Worm (Caenorhabditis elegans) whole organism, late embryonic: Measurements from ENCODE around the gene msi-1.

Experiments
- C08G9.2 ChIP-seq: sonication (generic microtip); optimal IDR thresholded peaks from 2 replicates; lab custom pipeline; 2016; ENCODE audit warnings: mild to moderate bottlenecking, missing genetic modification characterization, moderate library complexity, missing compliant biosample characterization
- T23F11.4 ChIP-seq: fragments of 200-800 bp; sonication (Bioruptor generic); optimal IDR thresholded peaks from 2 replicates; lab custom pipeline; 2018; ENCODE audit warnings: mild to moderate bottlenecking, missing genetic modification characterization, missing compliant biosample characterization
- ahr-1 ChIP-seq: sonication (generic microtip); optimal IDR thresholded peaks from 2 replicates; lab custom pipeline; 2016; ENCODE audit warnings: missing genetic modification characterization, missing compliant biosample characterization
- ama-1 ChIP-seq: fragments of 150-350 bp; optimal IDR thresholded peaks from 2 replicates; lab custom pipeline; 2014
- ceh-14 ChIP-seq: sonication (generic microtip); optimal IDR thresholded peaks from 2 replicates; lab custom pipeline; 2016; ENCODE audit warnings: missing genotype, missing genetic modification characterization, missing compliant biosample characterization
- ceh-24 ChIP-seq: sonication (generic microtip); optimal IDR thresholded peaks from 2 replicates; lab custom pipeline; 2016; ENCODE audit warnings: mild to moderate bottlenecking, missing genetic modification characterization, missing compliant biosample characterization
- ceh-31 ChIP-seq: sonication (generic microtip); optimal IDR thresholded peaks from 2 replicates; lab custom pipeline; 2016; ENCODE audit warnings: missing genetic modification characterization, missing compliant biosample characterization
- ceh-34 ChIP-seq: sonication (generic microtip); optimal IDR thresholded peaks from 2 replicates; lab custom pipeline; 2016; ENCODE audit warnings: mild to moderate bottlenecking, missing genetic modification characterization, missing compliant biosample characterization
- ceh-45 ChIP-seq: fragments of 200-800 bp; sonication (Bioruptor generic); IDR thresholded peaks from 2 replicates; pipeline ENCODE4 v1.3.6; 2022; ENCODE audit warnings: missing genetic modification reagents, missing genetic modification characterization, missing compliant biosample characterization
- ceh-6 ChIP-seq: fragments of 200-800 bp; sonication (Bioruptor generic); optimal IDR thresholded peaks from 2 replicates; lab custom pipeline; 2018; ENCODE audit warnings: mild to moderate bottlenecking, missing genetic modification characterization, missing compliant biosample characterization
- ceh-9 ChIP-seq: sonication (generic microtip); optimal IDR thresholded peaks from 2 replicates; lab custom pipeline; 2016; ENCODE audit warnings: mild to moderate bottlenecking, missing genetic modification characterization, inconsistent platforms, missing compliant biosample characterization
- che-1 ChIP-seq: sonication (generic microtip); optimal IDR thresholded peaks from 2 replicates; lab custom pipeline; 2016; ENCODE audit warnings: mild to moderate bottlenecking, missing genetic modification characterization, missing compliant biosample characterization
- elt-2 ChIP-seq: sonication (generic microtip); optimal IDR thresholded peaks from 2 replicates; lab custom pipeline; 2016; ENCODE audit warnings: missing genetic modification reagents, missing genetic modification characterization, missing compliant biosample characterization
- ets-4 ChIP-seq: sonication (generic microtip); optimal IDR thresholded peaks from 2 replicates; lab custom pipeline; 2016; ENCODE audit warnings: missing genetic modification characterization, missing compliant biosample characterization
- eyg-1 ChIP-seq: sonication (generic microtip); optimal IDR thresholded peaks from 2 replicates; lab custom pipeline; 2016; ENCODE audit warnings: missing genotype, missing genetic modification characterization, missing compliant biosample characterization
- fax-1 ChIP-seq: sonication (generic microtip); optimal IDR thresholded peaks from 2 replicates; lab custom pipeline; 2016; ENCODE audit warnings: missing genotype, missing genetic modification characterization, missing compliant biosample characterization
- gmeb-2 ChIP-seq: sonication (generic microtip); optimal IDR thresholded peaks from 2 replicates; lab custom pipeline; 2016; ENCODE audit warnings: missing genetic modification characterization, inconsistent platforms, missing compliant biosample characterization
- hlh-15 ChIP-seq: sonication (generic microtip); optimal IDR thresholded peaks from 2 replicates; lab custom pipeline; 2016; ENCODE audit warnings: missing genetic modification characterization, missing compliant biosample characterization
- hlh-6 ChIP-seq: sonication (generic microtip); optimal IDR thresholded peaks from 2 replicates; lab custom pipeline; 2016; ENCODE audit warnings: missing genotype, missing genetic modification characterization, missing compliant biosample characterization
- hlh-8 ChIP-seq: sonication (generic microtip); optimal IDR thresholded peaks from 2 replicates; lab custom pipeline; 2016; ENCODE audit warnings: missing genotype, missing genetic modification characterization, missing compliant biosample characterization
- lin-11 ChIP-seq: fragments of 200-800 bp; sonication (Bioruptor generic); optimal IDR thresholded peaks from 2 replicates; lab custom pipeline; 2018; ENCODE audit warnings: mild to moderate bottlenecking, missing genetic modification characterization, missing compliant biosample characterization
- mec-3 ChIP-seq: sonication (generic microtip); optimal IDR thresholded peaks from 2 replicates; lab custom pipeline; 2016; ENCODE audit warnings: borderline replicate concordance, missing genetic modification characterization, missing compliant biosample characterization
- nfya-1 ChIP-seq: sonication (generic microtip); optimal IDR thresholded peaks from 2 replicates; lab custom pipeline; 2017; ENCODE audit warnings: missing genetic modification characterization, mild to moderate bottlenecking, missing compliant biosample characterization, antibody characterized with exemption, moderate library complexity
- nhr-11 ChIP-seq: fragments of 150-350 bp; optimal IDR thresholded peaks from 2 replicates; lab custom pipeline; 2014; ENCODE audit warnings: missing biosample characterization, missing genetic modification characterization
- nhr-232 ChIP-seq: sonication (generic microtip); optimal IDR thresholded peaks from 2 replicates; lab custom pipeline; 2016; ENCODE audit warnings: missing genetic modification characterization, missing compliant biosample characterization
- pag-3 ChIP-seq: sonication (generic microtip); optimal IDR thresholded peaks from 2 replicates; lab custom pipeline; 2016; ENCODE audit warnings: missing compliant biosample characterization, missing genetic modification characterization, borderline replicate concordance
- pqm-1 ChIP-seq: sonication (generic microtip); optimal IDR thresholded peaks from 2 replicates; lab custom pipeline; 2016; ENCODE audit warnings: missing genetic modification characterization, missing compliant biosample characterization
- ref-2 ChIP-seq: sonication (generic microtip); optimal IDR thresholded peaks from 2 replicates; lab custom pipeline; 2016; ENCODE audit warnings: missing genetic modification characterization, missing compliant biosample characterization
- sdc-2 ChIP-seq: sonication (generic microtip); optimal IDR thresholded peaks from 2 replicates; lab custom pipeline; 2016; ENCODE audit warnings: missing genotype, missing genetic modification characterization, missing compliant biosample characterization
- sox-2 ChIP-seq: fragments of 200-800 bp; sonication (Bioruptor generic); IDR thresholded peaks from 2 replicates; pipeline ENCODE4 v1.3.6; 2022; ENCODE audit warnings: missing genetic modification reagents, missing genetic modification characterization, missing compliant biosample characterization
- sox-4 ChIP-seq: sonication (generic microtip); optimal IDR thresholded peaks from 2 replicates; lab custom pipeline; 2017; ENCODE audit warnings: mild to moderate bottlenecking, missing genetic modification characterization, inconsistent platforms, missing compliant biosample characterization
- syd-9 ChIP-seq: sonication (generic microtip); optimal IDR thresholded peaks from 2 replicates; lab custom pipeline; 2016; ENCODE audit warnings: mild to moderate bottlenecking, missing genetic modification characterization, moderate library complexity, missing compliant biosample characterization
- tbx-2 ChIP-seq: sonication (generic microtip); optimal IDR thresholded peaks from 2 replicates; lab custom pipeline; 2016; ENCODE audit warnings: missing genetic modification characterization, missing compliant biosample characterization
- unc-42 ChIP-seq: sonication (generic microtip); optimal IDR thresholded peaks from 2 replicates; lab custom pipeline; 2016; ENCODE audit warnings: missing genotype, missing genetic modification characterization, missing compliant biosample characterization
- unc-55 ChIP-seq: sonication (generic microtip); optimal IDR thresholded peaks from 2 replicates; lab custom pipeline; 2017; ENCODE audit warnings: missing biosample characterization, missing genetic modification reagents, missing genetic modification characterization
- unc-86 ChIP-seq: sonication (generic microtip); optimal IDR thresholded peaks from 2 replicates; lab custom pipeline; 2016; ENCODE audit warnings: missing genetic modification characterization, missing compliant biosample characterization
- ztf-16 ChIP-seq: sonication (generic microtip); optimal IDR thresholded peaks from 2 replicates; lab custom pipeline; 2017; ENCODE audit warnings: missing genetic modification characterization, missing compliant biosample characterization

Gene msi-1

ce11 chrIII:4010987-4011386, 34.8 kb upstream of the msi-1 start:
- TF ChIP-seq mec-3 (no peak), ama-1 (lab: Kevin White, UChicago) (no peak), ceh-34 (tag; lab: Kevin White, UChicago) (no peak), hlh-8 (tag; lab: Kevin White, UChicago) (no peak), nhr-11 (no peak), ceh-14 (tag; lab: Kevin White, UChicago) (no peak), gmeb-2 (tag; lab: Kevin White, UChicago) (no peak), fax-1 (tag; lab: Kevin White, UChicago) (no peak), ets-4 (tag; lab: Kevin White, UChicago) (no peak), sox-2 (GFP tag; lab: Robert Waterston, UW) (no peak), nhr-232 (tag; lab: Kevin White, UChicago) (no peak), ref-2 (tag; lab: Kevin White, UChicago) (no peak), che-1 (no peak), hlh-15 (tag; lab: Kevin White, UChicago) (no peak), ahr-1 (tag; lab: Kevin White, UChicago) (no peak), sox-4 (tag; lab: Kevin White, UChicago) (no peak), lin-11 (tag; lab: Kevin White, UChicago) (no peak), ceh-31 (tag; lab: Kevin White, UChicago) (no peak)

- no peak for TF ChIP-seq ahr-1 (tag; lab: Kevin White, UChicago)
- TF ChIP-seq tbx-2 (tag; lab: Kevin White, UChicago) = peak; percentile 69
- no peak for TF ChIP-seq ceh-24
- no peak for TF ChIP-seq ceh-9 (tag; lab: Kevin White, UChicago)
- peak; percentile 25 for TF ChIP-seq ceh-31 (tag; lab: Kevin White, UChicago)
- peak; percentile 55 for TF ChIP-seq ceh-34 (tag; lab: Kevin White, UChicago)
- TF ChIP-seq nhr-232 (tag; lab: Kevin White, UChicago) = no peak
- peak; percentile 67 for TF ChIP-seq ref-2 (tag; lab: Kevin White, UChicago)
- no peak for TF ChIP-seq nhr-11
- peak; percentile 4 for TF ChIP-seq syd-9
- TF ChIP-seq unc-42 = peak; percentile 11
- TF ChIP-seq ceh-6 (GFP tag; lab: Kevin White, UChicago) = peak; percentile 18
- peak; percentile 50 for TF ChIP-seq nfya-1 (tag; lab: Kevin White, UChicago)
- no peak for TF ChIP-seq ama-1 (lab: Kevin White, UChicago)
- TF ChIP-seq C08G9.2 (tag; lab: Kevin White, UChicago) = peak; percentile 6
- no peak for TF ChIP-seq sdc-2 (tag; lab: Kevin White, UChicago)
- peak; percentile 68 for TF ChIP-seq hlh-6 (tag; lab: Kevin White, UChicago)
- TF ChIP-seq, all 69 proteins: peak for 10
Measured at ce11 chrIII:4010168-4010567, 34.0 kb upstream of the msi-1 start.

ce11 chrIII:4009181-4009580, 33.0 kb upstream of the msi-1 start:
- TF ChIP-seq nfya-1 (tag; lab: Kevin White, UChicago) (peak; percentile 86), T23F11.4 (GFP tag; lab: Kevin White, UChicago) (no peak), ets-4 (tag; lab: Kevin White, UChicago) (no peak)

ce11 chrIII:4007017-4007416, 30.8 kb upstream of the msi-1 start:
- no peak for TF ChIP-seq unc-86 (tag; lab: Kevin White, UChicago)
- TF ChIP-seq, all 69 proteins: peak for 0

- TF ChIP-seq syd-9 (no peak), ztf-16 (no peak), T23F11.4 (GFP tag; lab: Kevin White, UChicago) (no peak), nfya-1 (tag; lab: Kevin White, UChicago) (peak; percentile 34), gmeb-2 (tag; lab: Kevin White, UChicago) (no peak), unc-55 (GFP tag; lab: Kevin White, UChicago) (peak; percentile 48), elt-2 (tag; lab: Kevin White, UChicago) (no peak), ceh-14 (tag; lab: Kevin White, UChicago) (no peak), ets-4 (tag; lab: Kevin White, UChicago) (no peak), ceh-45 (GFP tag; lab: Robert Waterston, UW) (no peak), ceh-9 (tag; lab: Kevin White, UChicago) (no peak), unc-86 (tag; lab: Kevin White, UChicago) (no peak), eyg-1 (no peak), pag-3 (no peak), unc-42 (peak; percentile 84), hlh-8 (tag; lab: Kevin White, UChicago) (no peak), pqm-1 (tag; lab: Kevin White, UChicago) (no peak), hlh-6 (tag; lab: Kevin White, UChicago) (no peak), ama-1 (lab: Kevin White, UChicago) (no peak), nhr-232 (tag; lab: Kevin White, UChicago) (no peak)
Measured at ce11 chrIII:4005446-4006192, 29.4 kb upstream of the msi-1 start, which contains the start of gene pxd-1. pxd-1 (plus strand) TSS chrIII:4006142.
